Fruit fly (Drosophila melanogaster) whole organism, embryonic: ENCODE results near the gene Fmr1.

Source experiments
- ATbp ChIP-seq: fragments of 200-800 bp; sonication (Bioruptor generic); optimal IDR thresholded peaks from 2 replicates; lab custom pipeline; 2017; ENCODE audit warnings: missing biosample characterization, mild to moderate bottlenecking, missing genetic modification characterization, missing genetic modification reagents
- C15 ChIP-seq: fragments of 200-800 bp; sonication (Bioruptor generic); IDR thresholded peaks from 3 replicates; pipeline ENCODE4 v1.3.6; 2022; ENCODE audit warnings: missing biosample characterization, missing genetic modification characterization
- CG12236 ChIP-seq: fragments of 200-800 bp; sonication (Bioruptor generic); optimal IDR thresholded peaks from 2 replicates; lab custom pipeline; 2016; ENCODE audit warnings: missing biosample characterization, missing genetic modification characterization
- CG13894 ChIP-seq: fragments of 200-800 bp; sonication (Bioruptor generic); optimal IDR thresholded peaks from 3 replicates; lab custom pipeline; 2018; ENCODE audit warnings: missing biosample characterization, mild to moderate bottlenecking, missing genetic modification characterization, moderate library complexity
- CG1603 ChIP-seq: fragments of 200-800 bp; sonication (Bioruptor generic); optimal IDR thresholded peaks from 2 replicates; lab custom pipeline; 2019; ENCODE audit warnings: missing biosample characterization, mild to moderate bottlenecking, missing genetic modification characterization, moderate library complexity
- CG16815 ChIP-seq: fragments of 200-800 bp; sonication (Bioruptor generic); optimal IDR thresholded peaks from 3 replicates; lab custom pipeline; 2017; ENCODE audit warnings: missing biosample characterization, mild to moderate bottlenecking, missing genetic modification characterization
- CG17361 ChIP-seq: fragments of 200-800 bp; sonication (Bioruptor generic); IDR thresholded peaks from 3 replicates; pipeline ENCODE4 v1.3.6; 2022; ENCODE audit warnings: missing biosample characterization, missing genetic modification characterization
- CG17829 ChIP-seq: fragments of 200-800 bp; optimal IDR thresholded peaks from 2 replicates; lab custom pipeline; 2019; ENCODE audit warnings: missing biosample characterization, mild to moderate bottlenecking, missing genetic modification characterization, moderate library complexity
- CG18599 ChIP-seq: fragments of 200-800 bp; sonication (Bioruptor generic); optimal IDR thresholded peaks from 3 replicates; lab custom pipeline; 2017; ENCODE audit warnings: missing biosample characterization, missing genetic modification characterization, mild to moderate bottlenecking, moderate library complexity, missing genetic modification reagents
- CG18764 ChIP-seq: fragments of 200-800 bp; sonication (Bioruptor generic); optimal IDR thresholded peaks from 3 replicates; lab custom pipeline; 2016; ENCODE audit warnings: missing biosample characterization, missing genetic modification characterization
- CG2129 ChIP-seq: fragments of 200-800 bp; sonication (Bioruptor generic); IDR thresholded peaks from 2 replicates; pipeline ENCODE4 v1.3.6; 2022; ENCODE audit warnings: missing biosample characterization, missing genetic modification characterization; ENCODE audit not compliant: partially characterized antibody
- CG2712 ChIP-seq: fragments of 200-800 bp; optimal IDR thresholded peaks from 3 replicates; lab custom pipeline; 2019; ENCODE audit warnings: missing biosample characterization, mild to moderate bottlenecking, missing genetic modification characterization, moderate library complexity
- CG31441 ChIP-seq: fragments of 200-800 bp; sonication (Bioruptor generic); IDR thresholded peaks from 2 replicates; pipeline ENCODE4 v1.3.6; 2022; ENCODE audit warnings: missing biosample characterization, missing genetic modification characterization
- CG3847 ChIP-seq: fragments of 200-800 bp; sonication (Bioruptor generic); IDR thresholded peaks from 2 replicates; pipeline ENCODE4 v1.3.6; 2022; ENCODE audit warnings: missing biosample characterization, missing genetic modification characterization
- CG5245 ChIP-seq: fragments of 200-800 bp; sonication (Bioruptor generic); optimal IDR thresholded peaks from 3 replicates; lab custom pipeline; 2016; ENCODE audit warnings: missing biosample characterization, missing genetic modification characterization
- CG6175 ChIP-seq: fragments of 200-800 bp; sonication (Bioruptor generic); IDR thresholded peaks from 3 replicates; pipeline ENCODE4 v1.3.6; 2022; ENCODE audit warnings: missing biosample characterization, missing genetic modification characterization
- CG6791 ChIP-seq: fragments of 200-800 bp; sonication (Bioruptor generic); IDR thresholded peaks from 3 replicates; pipeline ENCODE4 v1.3.6; 2022; ENCODE audit warnings: missing biosample characterization, missing genetic modification characterization; ENCODE audit not compliant: partially characterized antibody
- CG8290 ChIP-seq, 3 experiments: fragments of 200-800 bp; sonication (Bioruptor generic); optimal IDR thresholded peaks; 2 replicates each; lab custom pipeline; 2016 to 2019; ENCODE audit warnings: missing biosample characterization in 3 of 3, missing genetic modification characterization in 3 of 3, mild to moderate bottlenecking in 2 of 3, moderate library complexity in 1 of 3
- Chrac-16 ChIP-seq: fragments of 200-800 bp; sonication (Bioruptor generic); optimal IDR thresholded peaks from 3 replicates; lab custom pipeline; 2016; ENCODE audit warnings: missing biosample characterization, missing genetic modification characterization
- D19A ChIP-seq: fragments of 200-800 bp; optimal IDR thresholded peaks from 3 replicates; lab custom pipeline; 2019; ENCODE audit warnings: missing biosample characterization, mild to moderate bottlenecking, missing genetic modification characterization, moderate library complexity
- D19B ChIP-seq: fragments of 200-800 bp; sonication (Bioruptor generic); optimal IDR thresholded peaks from 2 replicates; lab custom pipeline; 2017; ENCODE audit warnings: missing biosample characterization, mild to moderate bottlenecking, missing genetic modification characterization
- Dad ChIP-seq: fragments of 200-800 bp; sonication (Bioruptor generic); optimal IDR thresholded peaks from 3 replicates; lab custom pipeline; 2016; ENCODE audit warnings: missing biosample characterization, missing genetic modification characterization
- Doc2 ChIP-seq: fragments of 200-800 bp; sonication (Bioruptor generic); IDR thresholded peaks from 2 replicates; pipeline ENCODE4 v1.3.6; 2022; ENCODE audit warnings: missing biosample characterization, missing genetic modification characterization
- Ets65A ChIP-seq: fragments of 200-800 bp; sonication (Bioruptor generic); peaks from one replicate; lab custom pipeline; 2016; ENCODE audit warnings: missing biosample characterization, missing genetic modification characterization
- Fer3 ChIP-seq: fragments of 200-800 bp; sonication (Bioruptor generic); optimal IDR thresholded peaks from 2 replicates; lab custom pipeline; 2018; ENCODE audit warnings: missing biosample characterization, mild to moderate bottlenecking, missing genetic modification characterization, moderate library complexity
- HmgD ChIP-seq: fragments of 200-800 bp; sonication (Bioruptor generic); optimal IDR thresholded peaks from 3 replicates; lab custom pipeline; 2016; ENCODE audit warnings: missing biosample characterization, missing genetic modification characterization
- Hmr ChIP-seq: fragments of 200-800 bp; sonication (Bioruptor generic); optimal IDR thresholded peaks from 3 replicates; lab custom pipeline; 2017; ENCODE audit warnings: mild to moderate bottlenecking, missing biosample characterization, missing genetic modification reagents, missing genetic modification characterization
- Hsf ChIP-seq: fragments of 200-800 bp; sonication (Bioruptor generic); optimal IDR thresholded peaks from 3 replicates; lab custom pipeline; 2016; ENCODE audit warnings: missing biosample characterization, missing genetic modification characterization
- Jarid2 ChIP-seq: fragments of 200-800 bp; sonication (Bioruptor generic); optimal IDR thresholded peaks from 3 replicates; lab custom pipeline; 2017; ENCODE audit warnings: mild to moderate bottlenecking, missing biosample characterization, missing genetic modification reagents, missing genetic modification characterization
- Neu2 ChIP-seq: fragments of 200-800 bp; sonication (Bioruptor generic); optimal IDR thresholded peaks from 3 replicates; lab custom pipeline; 2016; ENCODE audit warnings: missing biosample characterization, missing genetic modification characterization, borderline replicate concordance
- Pdp1 ChIP-seq, 2 experiments: fragments of 200-800 bp; sonication (Bioruptor generic); optimal IDR thresholded peaks; 3 replicates each; lab custom pipeline; 2016; ENCODE audit warnings: missing biosample characterization in 2 of 2, missing genetic modification characterization in 2 of 2, mild to moderate bottlenecking in 1 of 2, moderate library complexity in 1 of 2
- YL-1 ChIP-seq: fragments of 200-800 bp; sonication (Bioruptor generic); optimal IDR thresholded peaks from 3 replicates; lab custom pipeline; 2017; ENCODE audit warnings: missing biosample characterization, mild to moderate bottlenecking, missing genetic modification characterization
- ab ChIP-seq: fragments of 200-800 bp; sonication (Bioruptor generic); optimal IDR thresholded peaks from 2 replicates; lab custom pipeline; 2016; ENCODE audit warnings: missing biosample characterization, missing genetic modification characterization
- bowl ChIP-seq: fragments of 200-800 bp; sonication (Bioruptor generic); IDR thresholded peaks from 2 replicates; pipeline ENCODE4 v1.3.6; 2022; ENCODE audit warnings: missing biosample characterization, missing genetic modification characterization
- br ChIP-seq: fragments of >200 bp; optimal IDR thresholded peaks from 2 replicates; lab custom pipeline; 2017
- cad ChIP-seq: fragments of >200 bp; optimal IDR thresholded peaks from 2 replicates; lab custom pipeline; 2017; ENCODE audit warnings: missing biosample characterization, missing genetic modification characterization
- chn ChIP-seq: fragments of 200-800 bp; sonication (Bioruptor generic); optimal IDR thresholded peaks from 2 replicates; lab custom pipeline; 2016; ENCODE audit warnings: missing biosample characterization, missing genetic modification characterization
- crp ChIP-seq, 2 experiments: fragments of 200-800 bp; sonication (Bioruptor generic); optimal IDR thresholded peaks; 2 replicates in 1 of 2; 3 replicates in 1 of 2; lab custom pipeline; 2017; ENCODE audit warnings: missing biosample characterization in 2 of 2, missing genetic modification characterization in 2 of 2, mild to moderate bottlenecking in 1 of 2, moderate library complexity in 1 of 2
- gsb ChIP-seq: fragments of 200-800 bp; sonication (Bioruptor generic); IDR thresholded peaks from 2 replicates; pipeline ENCODE4 v1.3.6; 2022; ENCODE audit warnings: missing biosample characterization, missing genetic modification characterization
- gt ChIP-seq: fragments of 200-800 bp; sonication (Bioruptor generic); IDR thresholded peaks from 2 replicates; pipeline ENCODE4 v1.3.6; 2022; ENCODE audit warnings: missing biosample characterization, missing genetic modification characterization
- hth ChIP-seq: fragments of >200 bp; optimal IDR thresholded peaks from 2 replicates; lab custom pipeline; 2017; ENCODE audit warnings: inconsistent platforms
- knrl ChIP-seq: fragments of 200-800 bp; sonication (Bioruptor generic); IDR thresholded peaks from 3 replicates; pipeline ENCODE4 v1.3.6; 2022; ENCODE audit warnings: missing biosample characterization, missing genetic modification characterization; ENCODE audit not compliant: partially characterized antibody
- nom ChIP-seq: fragments of 200-800 bp; sonication (Bioruptor generic); optimal IDR thresholded peaks from 2 replicates; lab custom pipeline; 2017; ENCODE audit warnings: missing biosample characterization, missing genetic modification characterization, mild to moderate bottlenecking, moderate library complexity, missing genetic modification reagents
- odd ChIP-seq: fragments of 200-800 bp; sonication (Bioruptor generic); optimal IDR thresholded peaks from 2 replicates; lab custom pipeline; 2017; ENCODE audit warnings: missing biosample characterization, mild to moderate bottlenecking, missing genetic modification characterization
- p53 ChIP-seq: fragments of 200-800 bp; sonication (Bioruptor generic); optimal IDR thresholded peaks from 2 replicates; lab custom pipeline; 2016; ENCODE audit warnings: missing biosample characterization, missing genetic modification characterization
- sc ChIP-seq, 3 experiments: fragments of >200 bp in 2 of 3; fragments of 200-800 bp in 1 of 3; sonication (Bioruptor generic) in 1 of 3; optimal IDR thresholded peaks; 2 replicates in 2 of 3; 3 replicates in 1 of 3; lab custom pipeline; 2017; ENCODE audit warnings: mild to moderate bottlenecking in 1 of 3, missing biosample characterization in 1 of 3, missing genetic modification characterization in 1 of 3, missing genetic modification reagents in 1 of 3
- ssp ChIP-seq: fragments of 200-800 bp; sonication (Bioruptor generic); IDR thresholded peaks from 2 replicates; pipeline ENCODE4 v1.3.6; 2022; ENCODE audit warnings: missing biosample characterization, missing genetic modification characterization
- stwl ChIP-seq: fragments of 200-800 bp; sonication (Bioruptor generic); optimal IDR thresholded peaks from 3 replicates; lab custom pipeline; 2018; ENCODE audit warnings: missing biosample characterization, mild to moderate bottlenecking, missing genetic modification characterization, moderate library complexity
- zen ChIP-seq: fragments of 200-800 bp; sonication (Bioruptor generic); optimal IDR thresholded peaks from 3 replicates; lab custom pipeline; 2018; ENCODE audit warnings: missing biosample characterization, mild to moderate bottlenecking, missing genetic modification characterization, moderate library complexity

Fmr1 gene

dm6 chr3R:10093252-10094030, 16.5 kb downstream of the Fmr1 start (continued):
- TF ChIP-seq p53: no peak
- TF ChIP-seq cad: no peak
- TF ChIP-seq bowl (GFP tag; lab: Robert Waterston, UW): no peak
- TF ChIP-seq ab (GFP tag; lab: Kevin White, UChicago): no peak
- no peak for TF ChIP-seq CG2129 (GFP tag; lab: Robert Waterston, UW)
- 0 out of 3 replicates have a peak, but pooled peaks have one; percentile 35 for TF ChIP-seq knrl (GFP tag; lab: Robert Waterston, UW)
- TF ChIP-seq CG17361 (GFP tag; lab: Robert Waterston, UW): no peak
- no peak for TF ChIP-seq CG1603 (tag; lab: Kevin White, UChicago)
- TF ChIP-seq CG16815 (GFP tag; lab: Kevin White, UChicago): no peak
- no peak for TF ChIP-seq D19A
- no peak for TF ChIP-seq sc (optimal IDR thresholded peaks at IDR 0.05; lab: Kevin White, UChicago)
- no peak for TF ChIP-seq sc (GFP tag; optimal IDR thresholded peaks at IDR 0.05; lab: Kevin White, UChicago)
- no peak for TF ChIP-seq Fer3 (tag; lab: Kevin White, UChicago)
- peak; percentile 21; the same call in 1 of the 2 replicates for TF ChIP-seq CG31441
- TF ChIP-seq D19B (GFP tag; lab: Kevin White, UChicago): no peak
- no peak for TF ChIP-seq C15 (GFP tag; lab: Robert Waterston, UW)
- TF ChIP-seq Doc2 (GFP tag; lab: Robert Waterston, UW): no peak
- TF ChIP-seq CG12236 (GFP tag; lab: Kevin White, UChicago): no peak
- TF ChIP-seq CG8290 (GFP tag; optimal IDR thresholded peaks at IDR 0.05; lab: Kevin White, UChicago): no peak
- peak in 1 of 2 experiments; percentile 14 for TF ChIP-seq CG8290 (tag; optimal IDR thresholded peaks at IDR 0.05; lab: Kevin White, UChicago)
- no peak for TF ChIP-seq stwl (tag; lab: Kevin White, UChicago)
- no peak for TF ChIP-seq chn (GFP tag; lab: Kevin White, UChicago)
- no peak for TF ChIP-seq YL-1 (GFP tag; lab: Kevin White, UChicago)
- TF ChIP-seq CG6175: no peak
- TF ChIP-seq Chrac-16 (GFP tag; lab: Kevin White, UChicago): no peak
- no peak for TF ChIP-seq Hsf
- TF ChIP-seq Hmr (GFP tag; lab: Kevin White, UChicago): peak; percentile 28
- no peak for TF ChIP-seq odd (GFP tag; lab: Kevin White, UChicago)
- TF ChIP-seq Ets65A: peak; percentile 62
- no peak for TF ChIP-seq Neu2 (GFP tag; lab: Kevin White, UChicago)
- no peak for TF ChIP-seq br
- TF ChIP-seq gsb (GFP tag; lab: Robert Waterston, UW): no peak
- TF ChIP-seq CG18764 (GFP tag; lab: Kevin White, UChicago): no peak
- no peak for TF ChIP-seq Dad (GFP tag; lab: Kevin White, UChicago)
- peak; percentile 27 for TF ChIP-seq CG13894 (tag; lab: Kevin White, UChicago)
- no peak for TF ChIP-seq CG6791 (GFP tag; lab: Robert Waterston, UW)
- no peak for TF ChIP-seq CG5245 (GFP tag; lab: Kevin White, UChicago)
- no peak for TF ChIP-seq CG2712 (tag; lab: Kevin White, UChicago)
- TF ChIP-seq HmgD (GFP tag; lab: Kevin White, UChicago): no peak
- peak in 1 of 2 experiments; percentile 58 for TF ChIP-seq crp (GFP tag; optimal IDR thresholded peaks at IDR 0.05; lab: Kevin White, UChicago)
- peak in 1 of 2 experiments; percentile 92 for TF ChIP-seq Pdp1 (GFP tag; optimal IDR thresholded peaks at IDR 0.05; lab: Kevin White, UChicago)
- no peak for TF ChIP-seq hth (lab: Kevin White, UChicago)
- TF ChIP-seq ssp: no peak
- no peak for TF ChIP-seq gt (GFP tag; lab: Robert Waterston, UW)
- TF ChIP-seq Jarid2 (GFP tag; lab: Kevin White, UChicago): peak; percentile 88
- no peak for TF ChIP-seq zen (tag; lab: Kevin White, UChicago)
- peak; percentile 23 for TF ChIP-seq nom (GFP tag; lab: Kevin White, UChicago)
- TF ChIP-seq ATbp: no peak
- no peak for TF ChIP-seq CG18599 (GFP tag; lab: Kevin White, UChicago)
- no peak for TF ChIP-seq CG3847 (GFP tag; lab: Robert Waterston, UW)
- no peak for TF ChIP-seq CG17829 (tag; lab: Kevin White, UChicago)
